Worm (Caenorhabditis elegans) whole organism, mixed stage, embryonic: ENCODE results near the gene dpf-4.
A peak's percentile ranks its signal among the peaks of the same experiment; 100 is the strongest.

Experiments
- M03D4.4 ChIP-seq: sonication (generic microtip); optimal IDR thresholded peaks from 2 replicates; lab custom pipeline; 2017; ENCODE audit warnings: mild to moderate bottlenecking, missing genetic modification characterization, missing compliant biosample characterization
- bed-3 ChIP-seq: fragments of 200-800 bp; sonication (Bioruptor generic); optimal IDR thresholded peaks from 3 replicates; lab custom pipeline; 2018; ENCODE audit warnings: mild to moderate bottlenecking, missing genetic modification characterization, moderate library complexity, missing compliant biosample characterization
- blmp-1 ChIP-seq: fragments of 150-350 bp; optimal IDR thresholded peaks from 2 replicates; lab custom pipeline; 2014; ENCODE audit warnings: missing biosample characterization, missing genetic modification characterization
- ceh-39 ChIP-seq: fragments of 150-350 bp; optimal IDR thresholded peaks from 2 replicates; lab custom pipeline; 2014; ENCODE audit warnings: missing biosample characterization, missing genetic modification characterization
- ceh-43 ChIP-seq: fragments of 200-800 bp; sonication (Bioruptor generic); optimal IDR thresholded peaks from 2 replicates; lab custom pipeline; 2018; ENCODE audit warnings: mild to moderate bottlenecking, missing genetic modification characterization, moderate library complexity, missing compliant biosample characterization
- ceh-83 ChIP-seq: fragments of 200-800 bp; sonication (Bioruptor generic); optimal IDR thresholded peaks from 2 replicates; lab custom pipeline; 2018; ENCODE audit warnings: mild to moderate bottlenecking, missing genetic modification characterization, missing compliant biosample characterization
- ces-1 ChIP-seq: fragments of 150-350 bp; optimal IDR thresholded peaks from 2 replicates; lab custom pipeline; 2014; ENCODE audit warnings: missing biosample characterization, missing genetic modification reagents, missing genetic modification characterization
- cnd-1 ChIP-seq: fragments of 200-800 bp; sonication (Bioruptor generic); optimal IDR thresholded peaks from 2 replicates; lab custom pipeline; 2018; ENCODE audit warnings: mild to moderate bottlenecking, missing genetic modification characterization, missing compliant biosample characterization
- drap-1 ChIP-seq: fragments of 200-800 bp; sonication (Bioruptor generic); optimal IDR thresholded peaks from 3 replicates; lab custom pipeline; 2018; ENCODE audit warnings: mild to moderate bottlenecking, missing genetic modification characterization, missing compliant biosample characterization
- elt-1 ChIP-seq: sonication (generic microtip); optimal IDR thresholded peaks from 2 replicates; lab custom pipeline; 2017; ENCODE audit warnings: missing genetic modification characterization, mild to moderate bottlenecking, missing compliant biosample characterization, antibody characterized with exemption, moderate library complexity, borderline replicate concordance; ENCODE audit not compliant: insufficient read depth
- flh-1 ChIP-seq: fragments of 200-800 bp; sonication (Bioruptor generic); optimal IDR thresholded peaks from 2 replicates; lab custom pipeline; 2018; ENCODE audit warnings: mild to moderate bottlenecking, missing genetic modification characterization, moderate library complexity, missing compliant biosample characterization
- ham-2 ChIP-seq: fragments of 200-800 bp; sonication (Bioruptor generic); optimal IDR thresholded peaks from 2 replicates; lab custom pipeline; 2018; ENCODE audit warnings: mild to moderate bottlenecking, missing genetic modification characterization, missing compliant biosample characterization
- hlh-1 ChIP-seq: fragments of 150-350 bp; optimal IDR thresholded peaks from 2 replicates; lab custom pipeline; 2014; ENCODE audit warnings: missing biosample characterization, missing genetic modification reagents, missing genetic modification characterization
- lin-13 ChIP-seq: fragments of 150-350 bp; optimal IDR thresholded peaks from 2 replicates; lab custom pipeline; 2014; ENCODE audit warnings: missing biosample characterization, missing genetic modification characterization
- lin-32 ChIP-seq: fragments of 200-800 bp; sonication (Bioruptor generic); optimal IDR thresholded peaks from 2 replicates; lab custom pipeline; 2018; ENCODE audit warnings: mild to moderate bottlenecking, missing genetic modification characterization, missing compliant biosample characterization
- mab-5 ChIP-seq: fragments of 150-350 bp; optimal IDR thresholded peaks from 2 replicates; lab custom pipeline; 2014; ENCODE audit warnings: missing biosample characterization, missing genetic modification characterization
- mep-1 ChIP-seq: fragments of 150-350 bp; optimal IDR thresholded peaks from 2 replicates; lab custom pipeline; 2017; ENCODE audit warnings: missing biosample characterization, missing genetic modification reagents, missing genetic modification characterization, inconsistent platforms
- mls-2 ChIP-seq: sonication (generic microtip); optimal IDR thresholded peaks from 2 replicates; lab custom pipeline; 2016; ENCODE audit warnings: mild to moderate bottlenecking, missing genetic modification characterization, moderate library complexity, missing compliant biosample characterization
- nhr-12 ChIP-seq: fragments of 150-350 bp; optimal IDR thresholded peaks from 2 replicates; lab custom pipeline; 2014; ENCODE audit warnings: missing biosample characterization, missing genetic modification characterization
- nhr-2 ChIP-seq: fragments of 150-350 bp; optimal IDR thresholded peaks from 2 replicates; lab custom pipeline; 2014; ENCODE audit warnings: missing biosample characterization, missing genetic modification characterization
- nhr-237 ChIP-seq: fragments of 150-350 bp; optimal IDR thresholded peaks from 2 replicates; lab custom pipeline; 2014; ENCODE audit warnings: missing biosample characterization, missing genetic modification characterization
- nhr-28 ChIP-seq: fragments of 150-350 bp; optimal IDR thresholded peaks from 2 replicates; lab custom pipeline; 2014; ENCODE audit warnings: missing biosample characterization, missing genetic modification characterization
- nhr-76 ChIP-seq: sonication (generic microtip); optimal IDR thresholded peaks from 2 replicates; lab custom pipeline; 2017; ENCODE audit warnings: missing biosample characterization, missing genetic modification characterization
- pha-4 ChIP-seq: fragments of 150-350 bp; optimal IDR thresholded peaks from 2 replicates; lab custom pipeline; 2018; ENCODE audit warnings: missing biosample characterization, missing genetic modification reagents, missing genetic modification characterization
- snpc-4 ChIP-seq: fragments of 150-350 bp; optimal IDR thresholded peaks from 2 replicates; lab custom pipeline; 2014; ENCODE audit warnings: missing biosample characterization, missing genetic modification characterization
- sptf-1 ChIP-seq: sonication (generic microtip); optimal IDR thresholded peaks from 2 replicates; lab custom pipeline; 2017; ENCODE audit warnings: mild to moderate bottlenecking, missing genetic modification characterization, moderate library complexity, missing compliant biosample characterization
- tbx-8 ChIP-seq: fragments of 200-800 bp; sonication (Bioruptor generic); optimal IDR thresholded peaks from 2 replicates; lab custom pipeline; 2018; ENCODE audit warnings: mild to moderate bottlenecking, missing genetic modification characterization, moderate library complexity, missing compliant biosample characterization
- unc-120 ChIP-seq: sonication (generic microtip); optimal IDR thresholded peaks from 2 replicates; lab custom pipeline; 2017; ENCODE audit warnings: missing genetic modification characterization, missing compliant biosample characterization; ENCODE audit not compliant: poor library complexity, severe bottlenecking
- unc-39 ChIP-seq: fragments of 150-350 bp; optimal IDR thresholded peaks from 2 replicates; lab custom pipeline; 2014; ENCODE audit warnings: missing biosample characterization, missing genetic modification characterization
- unc-62 ChIP-seq: fragments of 150-350 bp; optimal IDR thresholded peaks from 2 replicates; lab custom pipeline; 2014; ENCODE audit warnings: missing biosample characterization, missing genetic modification reagents, missing genetic modification characterization
- zip-8 ChIP-seq: fragments of 150-350 bp; optimal IDR thresholded peaks from 2 replicates; lab custom pipeline; 2014; ENCODE audit warnings: missing biosample characterization, missing genetic modification characterization
- ztf-11 ChIP-seq: fragments of 150-350 bp; optimal IDR thresholded peaks from 2 replicates; lab custom pipeline; 2014; ENCODE audit warnings: missing biosample characterization, missing genetic modification characterization

The dpf-4 gene

ce11 chrIII:5859008-5859407 lies at the start of gene dpf-4:
dpf-4 (plus strand) TSS chrIII:5859308.
- TF ChIP-seq pha-4 (tag; lab: Kevin White, UChicago) (no peak), M03D4.4 (tag; lab: Kevin White, UChicago) (no peak), ham-2 (GFP tag; lab: Kevin White, UChicago) (no peak), unc-39 (tag; lab: Kevin White, UChicago) (no peak), hlh-1 (tag; lab: Kevin White, UChicago) (no peak), ztf-11 (tag; lab: Kevin White, UChicago) (no peak), elt-1 (tag; lab: Kevin White, UChicago) (no peak), cnd-1 (tag; lab: Kevin White, UChicago) (no peak), zip-8 (tag; lab: Kevin White, UChicago) (no peak), nhr-237 (tag; lab: Kevin White, UChicago) (no peak)

- no peak for TF ChIP-seq nhr-2 (tag; lab: Kevin White, UChicago)
- TF ChIP-seq ceh-39 (tag; lab: Kevin White, UChicago) = no peak
- TF ChIP-seq elt-1 (tag; lab: Kevin White, UChicago) = no peak
- no peak for TF ChIP-seq sptf-1
- no peak for TF ChIP-seq mab-5 (tag; lab: Kevin White, UChicago)
Observed at ce11 chrIII:5810012-5810411, 49.1 kb upstream of the dpf-4 start.

ce11 chrIII:5811957-5812356 lies 47.2 kb upstream of the dpf-4 start:
- no peak for TF ChIP-seq nhr-2 (tag; lab: Kevin White, UChicago)
- TF ChIP-seq, all 35 proteins: peak for 0

- TF ChIP-seq nhr-2 (tag; lab: Kevin White, UChicago) (no peak), zip-8 (tag; lab: Kevin White, UChicago) (no peak), unc-120 (no peak), ceh-83 (GFP tag; lab: Kevin White, UChicago) (no peak), nhr-76 (tag; lab: Kevin White, UChicago) (no peak), mls-2 (tag; lab: Kevin White, UChicago) (no peak), unc-62 (peak; percentile 59), mep-1 (tag; lab: Kevin White, UChicago) (no peak)
Observed at ce11 chrIII:5812672-5813071, 46.4 kb upstream of the dpf-4 start.

- no peak for TF ChIP-seq M03D4.4 (tag; lab: Kevin White, UChicago)
- no peak for TF ChIP-seq ces-1 (GFP tag; lab: Kevin White, UChicago)
- TF ChIP-seq unc-62 = no peak
- TF ChIP-seq mep-1 (tag; lab: Kevin White, UChicago) = no peak
- no peak for TF ChIP-seq ztf-11 (tag; lab: Kevin White, UChicago)
- no peak for TF ChIP-seq ham-2 (GFP tag; lab: Kevin White, UChicago)
- TF ChIP-seq ceh-83 (GFP tag; lab: Kevin White, UChicago) = no peak
- TF ChIP-seq pha-4 (tag; lab: Kevin White, UChicago) = no peak
- TF ChIP-seq lin-32 (GFP tag; lab: Kevin White, UChicago) = no peak
- no peak for TF ChIP-seq snpc-4 (tag; lab: Kevin White, UChicago)
- TF ChIP-seq ceh-43 (GFP tag; lab: Kevin White, UChicago) = no peak
- TF ChIP-seq nhr-76 (tag; lab: Kevin White, UChicago) = no peak
- no peak for TF ChIP-seq nhr-12 (tag; lab: Kevin White, UChicago)
- no peak for TF ChIP-seq lin-13 (tag; lab: Kevin White, UChicago)
- no peak for TF ChIP-seq blmp-1
- TF ChIP-seq zip-8 (tag; lab: Kevin White, UChicago) = no peak
- no peak for TF ChIP-seq drap-1
- TF ChIP-seq flh-1 (GFP tag; lab: Kevin White, UChicago) = no peak
- TF ChIP-seq cnd-1 (tag; lab: Kevin White, UChicago) = no peak
Observed at ce11 chrIII:5813501-5813900, 45.6 kb upstream of the dpf-4 start.

- TF ChIP-seq blmp-1 (no peak), nhr-12 (tag; lab: Kevin White, UChicago) (no peak), zip-8 (tag; lab: Kevin White, UChicago) (no peak), hlh-1 (tag; lab: Kevin White, UChicago) (no peak), nhr-28 (no peak), nhr-237 (tag; lab: Kevin White, UChicago) (no peak), elt-1 (tag; lab: Kevin White, UChicago) (no peak), flh-1 (GFP tag; lab: Kevin White, UChicago) (no peak), ham-2 (GFP tag; lab: Kevin White, UChicago) (no peak), unc-120 (no peak), sptf-1 (no peak), tbx-8 (GFP tag; lab: Kevin White, UChicago) (no peak), snpc-4 (tag; lab: Kevin White, UChicago) (no peak), lin-32 (GFP tag; lab: Kevin White, UChicago) (no peak), nhr-2 (tag; lab: Kevin White, UChicago) (no peak), ceh-83 (GFP tag; lab: Kevin White, UChicago) (no peak), ztf-11 (tag; lab: Kevin White, UChicago) (no peak), bed-3 (GFP tag; lab: Kevin White, UChicago) (no peak)
Observed at ce11 chrIII:5814098-5814497, 45.0 kb upstream of the dpf-4 start.
